Fruit fly (Drosophila melanogaster) whole organism, prepupa: ENCODE measurements around the gene Spec2.

ENCODE experiments used
- CG15336 ChIP-seq: fragments of 200-800 bp; sonication (Bioruptor generic); IDR thresholded peaks from 2 replicates; pipeline ENCODE4 v1.3.6; 2022; ENCODE audit warnings: missing biosample characterization, missing genetic modification characterization
- CG6792 ChIP-seq: fragments of 200-800 bp; sonication (Bioruptor generic); optimal IDR thresholded peaks from 3 replicates; lab custom pipeline; 2016; ENCODE audit warnings: missing biosample characterization, missing genetic modification characterization

DNA sequence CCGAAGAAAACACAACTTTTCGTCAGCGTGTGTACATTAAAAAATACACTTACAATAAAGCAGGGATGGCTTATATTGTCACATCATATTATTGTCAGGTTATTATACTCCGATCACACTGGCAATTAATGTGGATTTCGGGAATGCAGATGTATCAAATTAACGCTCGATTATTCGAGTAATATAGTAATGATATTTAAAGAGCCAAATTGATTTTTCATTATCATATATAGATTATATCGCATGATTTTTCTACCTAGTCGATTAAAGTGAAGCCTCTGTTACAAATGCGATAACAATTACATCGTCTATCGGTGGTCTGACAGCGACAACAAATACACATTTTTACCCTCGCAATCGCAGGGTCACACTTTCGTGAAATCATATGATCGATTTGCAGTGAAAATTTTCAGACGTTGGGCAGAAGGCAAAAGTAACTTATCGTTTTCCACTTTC lies 32.5 kb downstream of the Spec2 start, which contains the start of the genes noi and Vha26:
- TF ChIP-seq CG15336 (GFP tag; lab: Robert Waterston, UW): no peak
- TF ChIP-seq CG6792: no peak
